Worm (Caenorhabditis elegans): ENCODE measurements around the gene pgp-12.

DNA sequence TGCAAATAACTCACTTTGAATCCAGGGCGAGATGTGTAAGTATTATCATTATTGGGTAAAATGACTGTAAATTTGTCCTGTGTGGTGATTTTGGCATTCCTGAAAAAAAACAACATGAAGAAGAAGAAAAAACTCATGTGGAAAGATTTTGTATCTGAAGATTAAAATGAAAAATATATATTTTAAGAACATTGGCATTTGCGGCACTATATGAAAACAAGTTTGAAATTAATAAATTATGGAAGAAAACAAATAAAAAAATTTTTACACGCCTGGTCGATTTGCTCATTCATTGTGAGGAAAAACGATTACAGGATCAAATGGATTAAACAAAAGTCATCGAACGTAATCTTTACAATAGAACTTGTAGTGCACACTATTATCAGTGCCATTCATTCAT lies 38.1 kb downstream of the pgp-12 start, which contains the start of gene ilc-17.1:
- TF ChIP-seq egl-27 (tag; optimal IDR thresholded peaks at IDR 0.05) = no peak
- no peak for TF ChIP-seq snpc-4 (tag; optimal IDR thresholded peaks at IDR 0.05)
- no peak for TF ChIP-seq ceh-82 (tag; optimal IDR thresholded peaks at IDR 0.05)
- no peak for TF ChIP-seq unc-62 (GFP tag; optimal IDR thresholded peaks at IDR 0.05 in 1 of 2)
- TF ChIP-seq unc-62 (tag; optimal IDR thresholded peaks at IDR 0.05) = no peak
- no peak for TF ChIP-seq fos-1 (tag; optimal IDR thresholded peaks at IDR 0.05)
- no peak for TF ChIP-seq ama-1 (optimal IDR thresholded peaks at IDR 0.05)
- TF ChIP-seq pha-4 (GFP tag; IDR thresholded peaks at IDR 0.05) = no peak
- no peak for TF ChIP-seq pha-4 (tag; optimal IDR thresholded peaks at IDR 0.05)
